Fruit fly (Drosophila melanogaster) whole organism, embryonic: ENCODE measurements around the gene CG3091.

Source experiments
- Blimp-1 ChIP-seq: fragments of 200-800 bp; sonication (Bioruptor generic); optimal IDR thresholded peaks from 3 replicates; lab custom pipeline; 2018; ENCODE audit warnings: missing biosample characterization, missing genetic modification characterization, mild to moderate bottlenecking, moderate library complexity, missing genetic modification reagents
- C15 ChIP-seq: fragments of 200-800 bp; sonication (Bioruptor generic); IDR thresholded peaks from 3 replicates; pipeline ENCODE4 v1.3.6; 2022; ENCODE audit warnings: missing biosample characterization, missing genetic modification characterization
- CG11456 ChIP-seq: fragments of 200-800 bp; sonication (Bioruptor generic); IDR thresholded peaks from 3 replicates; pipeline ENCODE4 v1.3.6; 2022; ENCODE audit warnings: missing biosample characterization, missing genetic modification characterization
- CG12299 ChIP-seq: fragments of 200-800 bp; sonication (Bioruptor generic); optimal IDR thresholded peaks from 2 replicates; lab custom pipeline; 2018; ENCODE audit warnings: missing biosample characterization, mild to moderate bottlenecking, missing genetic modification characterization
- CG13123 ChIP-seq: fragments of 200-800 bp; sonication (Bioruptor generic); optimal IDR thresholded peaks from 2 replicates; lab custom pipeline; 2016; ENCODE audit warnings: missing biosample characterization, missing genetic modification characterization
- CG14441 ChIP-seq: fragments of 200-800 bp; sonication (Bioruptor generic); IDR thresholded peaks from 2 replicates; pipeline ENCODE4 v1.3.6; 2022; ENCODE audit warnings: missing biosample characterization, missing genetic modification characterization
- CG15514 ChIP-seq: fragments of 200-800 bp; sonication (Bioruptor generic); optimal IDR thresholded peaks from 3 replicates; lab custom pipeline; 2017; ENCODE audit warnings: missing biosample characterization, missing genetic modification characterization, mild to moderate bottlenecking, moderate library complexity, missing genetic modification reagents
- CG1602 ChIP-seq: fragments of 200-800 bp; sonication (Bioruptor generic); optimal IDR thresholded peaks from 3 replicates; lab custom pipeline; 2016; ENCODE audit warnings: missing biosample characterization, missing genetic modification characterization
- CG16779 ChIP-seq: fragments of 200-800 bp; sonication (Bioruptor generic); IDR thresholded peaks from 2 replicates; pipeline ENCODE4 v1.3.6; 2022; ENCODE audit warnings: missing biosample characterization, missing genetic modification characterization
- CG16863 ChIP-seq: fragments of 200-800 bp; sonication (Bioruptor generic); optimal IDR thresholded peaks from 3 replicates; lab custom pipeline; 2016; ENCODE audit warnings: missing biosample characterization, missing genetic modification characterization
- CG17612 ChIP-seq: fragments of 200-800 bp; sonication (Bioruptor generic); IDR thresholded peaks from 2 replicates; pipeline ENCODE4 v1.3.6; 2022; ENCODE audit warnings: missing biosample characterization, missing genetic modification characterization
- CG2116 ChIP-seq: fragments of 200-800 bp; sonication (Bioruptor generic); optimal IDR thresholded peaks from 3 replicates; lab custom pipeline; 2018; ENCODE audit warnings: missing biosample characterization, mild to moderate bottlenecking, missing genetic modification characterization
- CG2129 ChIP-seq: fragments of 200-800 bp; sonication (Bioruptor generic); IDR thresholded peaks from 2 replicates; pipeline ENCODE4 v1.3.6; 2022; ENCODE audit warnings: missing biosample characterization, missing genetic modification characterization; ENCODE audit not compliant: partially characterized antibody
- CG2712 ChIP-seq: fragments of 200-800 bp; optimal IDR thresholded peaks from 3 replicates; lab custom pipeline; 2019; ENCODE audit warnings: missing biosample characterization, mild to moderate bottlenecking, missing genetic modification characterization, moderate library complexity
- CG30020 ChIP-seq: fragments of 200-800 bp; optimal IDR thresholded peaks from 2 replicates; lab custom pipeline; 2019; ENCODE audit warnings: missing biosample characterization, mild to moderate bottlenecking, missing genetic modification characterization, moderate library complexity
- CG7357 ChIP-seq: fragments of 200-800 bp; sonication (Bioruptor generic); IDR thresholded peaks from 3 replicates; pipeline ENCODE4 v1.3.6; 2022; ENCODE audit warnings: missing biosample characterization, missing genetic modification characterization
- CG8089 ChIP-seq: fragments of 200-800 bp; sonication (Bioruptor generic); optimal IDR thresholded peaks from 3 replicates; lab custom pipeline; 2016; ENCODE audit warnings: missing biosample characterization, missing genetic modification characterization
- CG8765 ChIP-seq: fragments of 200-800 bp; sonication (Bioruptor generic); IDR thresholded peaks from 2 replicates; pipeline ENCODE4 v1.3.6; 2022; ENCODE audit warnings: missing biosample characterization, missing genetic modification characterization
- CG8944 ChIP-seq: fragments of 200-800 bp; sonication (Bioruptor generic); optimal IDR thresholded peaks from 3 replicates; lab custom pipeline; 2016; ENCODE audit warnings: missing biosample characterization, missing genetic modification characterization
- CHES-1-like ChIP-seq: fragments of 200-800 bp; sonication (Bioruptor generic); optimal IDR thresholded peaks from 2 replicates; lab custom pipeline; 2016; ENCODE audit warnings: missing biosample characterization, missing genetic modification characterization
- CkIIα-i1 ChIP-seq: fragments of 200-800 bp; sonication (Bioruptor generic); IDR thresholded peaks from 2 replicates; pipeline ENCODE4 v1.3.6; 2022; ENCODE audit warnings: missing biosample characterization, missing genetic modification characterization
- Dll ChIP-seq: fragments of 200-800 bp; sonication (Bioruptor generic); IDR thresholded peaks from 4 replicates; pipeline ENCODE4 v1.3.6; 2022; ENCODE audit warnings: missing biosample characterization, missing genetic modification characterization; ENCODE audit not compliant: partially characterized antibody
- HLH54F ChIP-seq: fragments of 200-800 bp; sonication (Bioruptor generic); optimal IDR thresholded peaks from 3 replicates; lab custom pipeline; 2016; ENCODE audit warnings: missing biosample characterization, missing genetic modification characterization
- Hmr ChIP-seq: fragments of 200-800 bp; sonication (Bioruptor generic); optimal IDR thresholded peaks from 3 replicates; lab custom pipeline; 2017; ENCODE audit warnings: mild to moderate bottlenecking, missing biosample characterization, missing genetic modification reagents, missing genetic modification characterization
- Lhr ChIP-seq: fragments of 200-800 bp; sonication (Bioruptor generic); optimal IDR thresholded peaks from 3 replicates; lab custom pipeline; 2017; ENCODE audit warnings: mild to moderate bottlenecking, missing biosample characterization, missing genetic modification reagents, missing genetic modification characterization
- Mes4 ChIP-seq: fragments of 200-800 bp; sonication (Bioruptor generic); optimal IDR thresholded peaks from 2 replicates; lab custom pipeline; 2016; ENCODE audit warnings: missing biosample characterization, missing genetic modification characterization
- Oaz ChIP-seq: fragments of 200-800 bp; sonication (Bioruptor generic); IDR thresholded peaks from 2 replicates; pipeline ENCODE4 v1.3.6; 2022; ENCODE audit warnings: missing biosample characterization, missing genetic modification characterization
- Oli ChIP-seq: fragments of 200-800 bp; sonication (Bioruptor generic); optimal IDR thresholded peaks from 2 replicates; lab custom pipeline; 2018; ENCODE audit warnings: missing biosample characterization, mild to moderate bottlenecking, missing genetic modification characterization, moderate library complexity
- Ravus ChIP-seq: fragments of 200-800 bp; sonication (Bioruptor generic); IDR thresholded peaks from 2 replicates; pipeline ENCODE4 v1.3.6; 2022; ENCODE audit warnings: missing biosample characterization, missing genetic modification characterization
- Sry-δ ChIP-seq: fragments of 200-800 bp; sonication (Bioruptor generic); optimal IDR thresholded peaks from 2 replicates; lab custom pipeline; 2016; ENCODE audit warnings: missing biosample characterization, missing genetic modification characterization
- Ssrp ChIP-seq: fragments of 200-800 bp; sonication (Bioruptor generic); optimal IDR thresholded peaks from 2 replicates; lab custom pipeline; 2018; ENCODE audit warnings: missing biosample characterization, mild to moderate bottlenecking, missing genetic modification characterization, moderate library complexity
- YL-1 ChIP-seq: fragments of 200-800 bp; sonication (Bioruptor generic); optimal IDR thresholded peaks from 3 replicates; lab custom pipeline; 2017; ENCODE audit warnings: missing biosample characterization, mild to moderate bottlenecking, missing genetic modification characterization
- ac ChIP-seq: fragments of 200-800 bp; sonication (Bioruptor generic); optimal IDR thresholded peaks from 3 replicates; lab custom pipeline; 2017; ENCODE audit warnings: missing biosample characterization, mild to moderate bottlenecking, missing genetic modification characterization
- br ChIP-seq: fragments of >200 bp; optimal IDR thresholded peaks from 2 replicates; lab custom pipeline; 2017
- caup ChIP-seq: fragments of 200-800 bp; sonication (Bioruptor generic); optimal IDR thresholded peaks from 3 replicates; lab custom pipeline; 2017; ENCODE audit warnings: missing biosample characterization, mild to moderate bottlenecking, missing genetic modification characterization, moderate library complexity; ENCODE audit not compliant: severe bottlenecking
- corto ChIP-seq: fragments of 200-800 bp; sonication (Bioruptor generic); optimal IDR thresholded peaks from 2 replicates; lab custom pipeline; 2016; ENCODE audit warnings: missing biosample characterization, mild to moderate bottlenecking, missing genetic modification characterization, moderate library complexity
- dysf ChIP-seq: fragments of 200-800 bp; sonication (Bioruptor generic); IDR thresholded peaks from 3 replicates; pipeline ENCODE4 v1.3.6; 2022; ENCODE audit warnings: missing biosample characterization, missing genetic modification characterization
- gcm2 ChIP-seq: fragments of 200-800 bp; sonication (Bioruptor generic); optimal IDR thresholded peaks from 2 replicates; lab custom pipeline; 2016; ENCODE audit warnings: missing biosample characterization, missing genetic modification characterization
- ind ChIP-seq: fragments of 200-800 bp; sonication (Bioruptor generic); optimal IDR thresholded peaks from 3 replicates; lab custom pipeline; 2016; ENCODE audit warnings: missing biosample characterization, missing genetic modification characterization
- kni ChIP-seq: fragments of 200-800 bp; sonication (Bioruptor generic); optimal IDR thresholded peaks from 3 replicates; lab custom pipeline; 2017; ENCODE audit warnings: mild to moderate bottlenecking, missing biosample characterization, missing genetic modification reagents, missing genetic modification characterization
- lola ChIP-seq, 3 experiments: fragments of >200 bp in 2 of 3; fragments of 200-800 bp in 1 of 3; sonication (Bioruptor generic) in 1 of 3; optimal IDR thresholded peaks; 2 replicates each; lab custom pipeline; 2017 to 2019; ENCODE audit warnings: missing biosample characterization in 3 of 3, missing genetic modification characterization in 3 of 3, mild to moderate bottlenecking in 1 of 3, moderate library complexity in 1 of 3
- nerfin-1 ChIP-seq: fragments of 200-800 bp; sonication (Bioruptor generic); optimal IDR thresholded peaks from 3 replicates; lab custom pipeline; 2019; ENCODE audit warnings: missing biosample characterization, mild to moderate bottlenecking, missing genetic modification characterization, moderate library complexity
- nmo ChIP-seq: fragments of 200-800 bp; sonication (Bioruptor generic); optimal IDR thresholded peaks from 2 replicates; lab custom pipeline; 2018; ENCODE audit warnings: missing biosample characterization, mild to moderate bottlenecking, missing genetic modification characterization, moderate library complexity
- oc ChIP-seq: fragments of 200-800 bp; sonication (Bioruptor generic); optimal IDR thresholded peaks from 2 replicates; lab custom pipeline; 2018; ENCODE audit warnings: missing biosample characterization, mild to moderate bottlenecking, missing genetic modification characterization, moderate library complexity
- onecut ChIP-seq: fragments of 200-800 bp; sonication (Bioruptor generic); IDR thresholded peaks from 2 replicates; pipeline ENCODE4 v1.3.6; 2022; ENCODE audit warnings: missing biosample characterization, missing genetic modification characterization
- otp ChIP-seq: fragments of 200-800 bp; sonication (Bioruptor generic); IDR thresholded peaks from 3 replicates; pipeline ENCODE4, ENCODE4 v1.3.6; 2022; ENCODE audit warnings: missing biosample characterization, missing genetic modification characterization
- slou ChIP-seq: fragments of 200-800 bp; sonication (Bioruptor generic); optimal IDR thresholded peaks from 3 replicates; lab custom pipeline; 2016; ENCODE audit warnings: missing biosample characterization, missing genetic modification characterization
- sr ChIP-seq: fragments of 200-800 bp; sonication (Bioruptor generic); IDR thresholded peaks from 3 replicates; pipeline ENCODE4 v1.3.6; 2022; ENCODE audit warnings: missing biosample characterization, missing genetic modification characterization
- ssp ChIP-seq: fragments of 200-800 bp; sonication (Bioruptor generic); IDR thresholded peaks from 2 replicates; pipeline ENCODE4 v1.3.6; 2022; ENCODE audit warnings: missing biosample characterization, missing genetic modification characterization
- stc ChIP-seq: fragments of 200-800 bp; sonication (Bioruptor generic); IDR thresholded peaks from 2 replicates; pipeline ENCODE4 v1.3.6; 2022; ENCODE audit warnings: missing biosample characterization, missing genetic modification characterization
- tin ChIP-seq: fragments of 200-800 bp; sonication (Bioruptor generic); optimal IDR thresholded peaks from 3 replicates; lab custom pipeline; 2016; ENCODE audit warnings: missing biosample characterization, missing genetic modification characterization
- toy ChIP-seq: fragments of 200-800 bp; sonication (Bioruptor generic); IDR thresholded peaks from 2 replicates; pipeline ENCODE4 v1.3.6; 2022; ENCODE audit warnings: missing biosample characterization, missing genetic modification characterization

Gene CG3091

DNA sequence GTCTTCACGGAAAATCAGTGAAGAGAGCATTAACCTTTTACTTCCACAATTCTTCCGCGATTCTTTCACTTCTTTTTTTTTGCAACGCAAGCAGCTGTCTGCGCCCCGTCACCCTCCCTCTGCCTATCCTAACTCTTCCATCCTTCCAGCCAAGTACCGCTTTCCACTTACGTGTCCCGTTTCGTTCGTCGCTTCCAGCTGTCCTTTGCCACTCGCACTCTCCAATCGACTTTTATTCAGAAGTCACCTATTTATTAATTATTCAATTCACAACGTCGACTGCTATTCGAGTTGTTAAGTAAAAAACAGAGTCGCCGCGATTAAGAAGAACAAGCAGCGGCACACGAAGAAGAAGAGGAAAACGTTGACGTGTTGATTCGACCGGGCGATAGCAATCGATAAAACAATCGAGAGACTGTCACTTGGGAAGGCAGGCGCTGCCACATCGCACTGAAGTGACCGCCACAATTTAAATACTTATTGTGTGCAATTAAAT is 20.8 kb upstream of the CG3091 start, which contains the start of gene Grp170 (continued):
- no peak for TF ChIP-seq Mes4
- TF ChIP-seq CG17612 (GFP tag; lab: Robert Waterston, UW): no peak
- TF ChIP-seq otp (GFP tag; lab: Robert Waterston, UW): no peak
- TF ChIP-seq br (lab: Kevin White, UChicago): no peak
- no peak for TF ChIP-seq CG16779 (GFP tag; lab: Robert Waterston, UW)
- no peak for TF ChIP-seq CG8765 (GFP tag; lab: Robert Waterston, UW)
- TF ChIP-seq caup: peak; percentile 39
- TF ChIP-seq CG14441 (GFP tag; lab: Robert Waterston, UW): no peak
- no peak for TF ChIP-seq CG11456 (GFP tag; lab: Robert Waterston, UW)
- TF ChIP-seq lola (GFP tag; optimal IDR thresholded peaks at IDR 0.05; lab: Kevin White, UChicago): no peak
- TF ChIP-seq CG15514: peak; percentile 82
- TF ChIP-seq CG16863 (GFP tag; lab: Kevin White, UChicago): no peak
- TF ChIP-seq CG2712 (tag; lab: Kevin White, UChicago): peak; percentile 35
- no peak for TF ChIP-seq sr (GFP tag; lab: Robert Waterston, UW)
- no peak for TF ChIP-seq dysf
- peak; percentile 31 for TF ChIP-seq Hmr
- TF ChIP-seq CG1602 (GFP tag; lab: Kevin White, UChicago): no peak
- TF ChIP-seq Ssrp (tag; lab: Kevin White, UChicago): no peak
- no peak for TF ChIP-seq CG13123 (GFP tag; lab: Kevin White, UChicago)
- TF ChIP-seq onecut: peak; percentile 20; the same call in 1 of the 2 replicates
- peak; percentile 34 for TF ChIP-seq nmo (GFP tag; lab: Kevin White, UChicago)
- TF ChIP-seq CG8089 (GFP tag; lab: Kevin White, UChicago): no peak
- TF ChIP-seq nerfin-1 (tag; lab: Kevin White, UChicago): no peak
- TF ChIP-seq CG7357 (GFP tag; lab: Robert Waterston, UW): no peak
- no peak for TF ChIP-seq CkIIα-i1
- peak; percentile 91 for TF ChIP-seq CG2116
- no peak for TF ChIP-seq Ravus (GFP tag; lab: Robert Waterston, UW)
- TF ChIP-seq Dll: peak; percentile 86
- no peak for TF ChIP-seq HLH54F
- no peak for TF ChIP-seq kni (GFP tag; lab: Kevin White, UChicago)
- peak; percentile 69 for TF ChIP-seq CG2129 (GFP tag; lab: Robert Waterston, UW)
- TF ChIP-seq slou (GFP tag; lab: Kevin White, UChicago): no peak
- no peak for TF ChIP-seq Oli
- TF ChIP-seq corto (GFP tag; lab: Kevin White, UChicago): no peak
- no peak for TF ChIP-seq Lhr (GFP tag; lab: Kevin White, UChicago)
- TF ChIP-seq C15 (GFP tag; lab: Robert Waterston, UW): no peak
- TF ChIP-seq toy (GFP tag; lab: Robert Waterston, UW): no peak
- no peak for TF ChIP-seq CG30020
- TF ChIP-seq CG12299 (tag; lab: Kevin White, UChicago): no peak
- no peak for TF ChIP-seq ssp
- no peak for TF ChIP-seq ac (GFP tag; lab: Kevin White, UChicago)
- TF ChIP-seq YL-1 (GFP tag; lab: Kevin White, UChicago): peak; percentile 80
- no peak for TF ChIP-seq gcm2 (GFP tag; lab: Kevin White, UChicago)
- TF ChIP-seq CHES-1-like: peak; percentile 22
- no peak for TF ChIP-seq tin (GFP tag; lab: Kevin White, UChicago)
- no peak for TF ChIP-seq Oaz (GFP tag; lab: Robert Waterston, UW)
- TF ChIP-seq stc (GFP tag; lab: Robert Waterston, UW): no peak
- TF ChIP-seq CG8944: no peak
- no peak for TF ChIP-seq oc (tag; lab: Kevin White, UChicago)
- TF ChIP-seq Sry-δ (GFP tag; lab: Kevin White, UChicago): peak; percentile 84
- no peak for TF ChIP-seq ind (GFP tag; lab: Kevin White, UChicago)
- no peak for TF ChIP-seq Blimp-1 (GFP tag; lab: Kevin White, UChicago)
